Worm (Caenorhabditis elegans): ENCODE data around the gene pcyt-2.2.

Gene pcyt-2.2

DNA sequence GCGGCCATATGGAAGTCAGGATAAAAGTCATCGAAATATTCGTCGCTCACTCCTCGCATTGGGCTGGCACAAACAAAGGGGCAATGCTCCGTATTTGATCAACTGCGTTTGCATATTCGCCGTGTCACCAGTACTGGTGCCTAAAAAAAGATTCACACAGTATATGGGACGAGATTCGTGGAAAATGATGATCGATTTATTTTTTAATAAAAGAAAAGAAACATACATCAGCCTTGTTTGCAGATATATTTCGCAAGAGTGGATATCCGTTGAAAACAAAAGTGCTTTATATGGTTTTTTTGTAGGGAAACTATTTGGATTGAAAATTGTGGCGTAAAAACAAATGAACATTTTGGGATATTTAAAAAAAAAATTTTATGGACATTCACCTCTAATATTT is 13.6 kb downstream of the pcyt-2.2 start, which contains the start of gene latd-1:
Gene latd-1 (minus strand): TSS at position 101 of the 400 bp plus-strand sequence.
- TF ChIP-seq mep-1 (tag; optimal IDR thresholded peaks at IDR 0.05) (no peak), ces-1 (GFP tag; optimal IDR thresholded peaks at IDR 0.05) (no peak), ceh-43 (GFP tag; optimal IDR thresholded peaks at IDR 0.05) (no peak), unc-62 (GFP tag; optimal IDR thresholded peaks at IDR 0.05) (no peak), nhr-12 (tag; optimal IDR thresholded peaks at IDR 0.05) (no peak), nhr-2 (tag; optimal IDR thresholded peaks at IDR 0.05) (no peak), drap-1 (GFP tag; optimal IDR thresholded peaks at IDR 0.05) (no peak), blmp-1 (tag; optimal IDR thresholded peaks at IDR 0.05) (no peak), sem-2 (GFP tag; optimal IDR thresholded peaks at IDR 0.05) (no peak), ztf-11 (tag; optimal IDR thresholded peaks at IDR 0.05) (no peak), tbx-8 (GFP tag; optimal IDR thresholded peaks at IDR 0.05) (no peak), snpc-4 (tag; optimal IDR thresholded peaks at IDR 0.05) (no peak), M03D4.4 (tag; optimal IDR thresholded peaks at IDR 0.05) (no peak), bed-3 (GFP tag; optimal IDR thresholded peaks at IDR 0.05) (no peak), lin-32 (GFP tag; optimal IDR thresholded peaks at IDR 0.05) (no peak), pha-4 (tag; optimal IDR thresholded peaks at IDR 0.05) (no peak), elt-1 (tag; optimal IDR thresholded peaks at IDR 0.05; ENCODE audit: borderline replicate concordance, insufficient read depth) (no peak), ceh-83 (GFP tag; optimal IDR thresholded peaks at IDR 0.05) (no peak)

DNA sequence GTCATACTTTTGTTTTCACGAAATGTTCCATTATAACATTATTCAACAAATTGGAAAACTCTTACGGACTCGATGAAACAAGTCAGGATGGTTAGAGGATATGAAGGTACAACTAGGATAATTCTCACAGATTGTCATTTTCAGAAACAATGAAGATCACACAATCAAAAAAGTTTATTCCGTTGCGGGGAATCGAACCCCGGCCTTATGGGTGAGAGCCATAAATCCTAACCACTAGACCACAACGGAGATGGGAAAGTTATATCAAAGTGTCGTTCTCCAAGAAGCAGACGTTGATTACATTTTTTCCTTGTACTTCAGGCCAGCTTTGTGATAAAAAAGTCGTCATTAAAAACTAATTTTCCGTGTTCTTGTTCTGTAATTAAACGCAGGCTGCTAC is 14.0 kb downstream of the pcyt-2.2 start:
- no peak for TF ChIP-seq unc-120 (tag; optimal IDR thresholded peaks at IDR 0.05; ENCODE audit: poor library complexity, severe bottlenecking)
- no peak for TF ChIP-seq sptf-1 (tag; optimal IDR thresholded peaks at IDR 0.05)
- TF ChIP-seq unc-62 (GFP tag; optimal IDR thresholded peaks at IDR 0.05): no peak
- no peak for TF ChIP-seq lsy-2 (tag; optimal IDR thresholded peaks at IDR 0.05)
- no peak for TF ChIP-seq flh-1 (GFP tag; optimal IDR thresholded peaks at IDR 0.05)
- no peak for TF ChIP-seq lin-32 (GFP tag; optimal IDR thresholded peaks at IDR 0.05)
- TF ChIP-seq drap-1 (GFP tag; optimal IDR thresholded peaks at IDR 0.05): no peak
- TF ChIP-seq nhr-237 (tag; optimal IDR thresholded peaks at IDR 0.05): no peak
- no peak for TF ChIP-seq tbx-8 (GFP tag; optimal IDR thresholded peaks at IDR 0.05)
- no peak for TF ChIP-seq unc-39 (tag; optimal IDR thresholded peaks at IDR 0.05)
- no peak for TF ChIP-seq nhr-28 (tag; optimal IDR thresholded peaks at IDR 0.05)
- no peak for TF ChIP-seq mab-5 (tag; optimal IDR thresholded peaks at IDR 0.05)
- TF ChIP-seq lin-13 (tag; optimal IDR thresholded peaks at IDR 0.05): no peak
- TF ChIP-seq ces-1 (GFP tag; optimal IDR thresholded peaks at IDR 0.05): no peak

DNA sequence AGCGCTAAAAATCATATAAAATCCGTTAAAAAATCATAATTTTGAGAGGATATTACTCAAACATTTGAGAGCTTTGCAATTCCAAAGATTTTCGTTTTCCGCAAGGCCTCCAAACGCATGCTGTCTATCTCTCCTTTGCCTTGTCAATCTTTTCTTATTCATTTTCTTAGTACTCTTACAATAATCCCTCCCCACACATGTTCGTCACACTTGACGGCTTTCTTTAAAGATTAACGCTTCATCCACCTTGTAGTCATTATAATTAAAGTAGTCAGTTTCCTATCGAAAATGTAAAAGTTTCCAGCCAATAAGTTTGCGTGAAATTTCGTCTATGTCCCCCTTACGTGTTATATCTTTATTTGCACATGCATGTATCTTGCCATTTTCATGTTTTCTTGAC is 16.1 kb downstream of the pcyt-2.2 start:
- TF ChIP-seq ham-2 (GFP tag; optimal IDR thresholded peaks at IDR 0.05) (no peak), M03D4.4 (tag; optimal IDR thresholded peaks at IDR 0.05) (no peak), hlh-1 (tag; optimal IDR thresholded peaks at IDR 0.05) (no peak), mep-1 (tag; optimal IDR thresholded peaks at IDR 0.05) (no peak)

DNA sequence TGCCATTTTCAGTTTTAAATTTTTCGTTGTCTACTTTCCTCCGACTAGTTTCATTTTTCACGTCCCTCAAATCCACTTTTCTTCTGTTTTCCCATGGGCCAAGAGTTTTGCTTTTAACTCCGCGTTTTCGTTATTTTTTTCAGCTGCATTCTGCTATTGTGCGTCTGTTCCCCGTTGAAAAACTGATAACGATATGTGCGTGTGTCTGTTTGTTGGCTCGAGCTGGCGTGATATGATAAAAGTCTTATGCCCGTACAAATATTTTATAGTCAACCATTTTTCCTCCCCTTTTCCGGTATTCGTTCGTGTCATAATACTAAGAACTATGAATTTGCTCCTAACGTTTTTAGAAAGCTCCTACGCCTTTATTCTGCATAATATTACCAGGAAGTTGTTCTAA is 17.7 kb downstream of the pcyt-2.2 start:
- TF ChIP-seq zip-8 (tag; optimal IDR thresholded peaks at IDR 0.05): no peak
- no peak for TF ChIP-seq lin-13 (tag; optimal IDR thresholded peaks at IDR 0.05)
- TF ChIP-seq hlh-1 (tag; optimal IDR thresholded peaks at IDR 0.05): no peak
- TF ChIP-seq snpc-4 (tag; optimal IDR thresholded peaks at IDR 0.05): no peak
- TF ChIP-seq pha-4 (tag; optimal IDR thresholded peaks at IDR 0.05): no peak
- TF ChIP-seq unc-39 (tag; optimal IDR thresholded peaks at IDR 0.05): no peak
- no peak for TF ChIP-seq bed-3 (GFP tag; optimal IDR thresholded peaks at IDR 0.05)
- TF ChIP-seq unc-120 (tag; optimal IDR thresholded peaks at IDR 0.05; ENCODE audit: poor library complexity, severe bottlenecking): no peak
- no peak for TF ChIP-seq nhr-76 (tag; optimal IDR thresholded peaks at IDR 0.05)
- TF ChIP-seq tbx-8 (GFP tag; optimal IDR thresholded peaks at IDR 0.05): no peak
- no peak for TF ChIP-seq M03D4.4 (tag; optimal IDR thresholded peaks at IDR 0.05)
- no peak for TF ChIP-seq elt-3 (tag; optimal IDR thresholded peaks at IDR 0.05)
- no peak for TF ChIP-seq flh-1 (GFP tag; optimal IDR thresholded peaks at IDR 0.05)
- TF ChIP-seq ham-2 (GFP tag; optimal IDR thresholded peaks at IDR 0.05): no peak
- TF ChIP-seq cnd-1 (tag; optimal IDR thresholded peaks at IDR 0.05): no peak
- no peak for TF ChIP-seq sptf-1 (tag; optimal IDR thresholded peaks at IDR 0.05)
- no peak for TF ChIP-seq ces-1 (GFP tag; optimal IDR thresholded peaks at IDR 0.05)

DNA sequence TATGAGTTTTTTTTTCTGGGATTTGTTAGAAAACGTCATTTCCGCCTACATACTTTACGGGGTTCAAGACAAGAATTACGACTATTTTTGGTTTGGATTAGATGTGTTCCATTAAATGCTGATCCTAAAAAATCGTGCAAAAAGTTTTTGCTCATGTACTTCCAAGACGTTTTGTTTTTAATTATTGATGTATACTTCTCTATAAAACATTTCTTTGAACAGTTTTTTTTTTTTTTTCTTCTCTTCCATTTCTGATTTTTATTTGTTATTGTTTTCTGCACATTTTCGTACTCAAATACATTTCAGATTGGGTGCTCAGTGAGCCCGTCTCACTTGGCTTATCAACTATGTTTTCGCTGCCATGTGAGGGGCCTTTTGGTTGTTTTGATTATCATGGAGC is 18.9 kb downstream of the pcyt-2.2 start, which contains the start of gene C39D10.11:
Gene C39D10.11 (plus strand): TSS at position 301 of the 400 bp plus-strand sequence.
- TF ChIP-seq lin-13 (tag; optimal IDR thresholded peaks at IDR 0.05) (no peak), hlh-1 (tag; optimal IDR thresholded peaks at IDR 0.05) (no peak), ham-2 (GFP tag; optimal IDR thresholded peaks at IDR 0.05) (no peak), sptf-1 (tag; optimal IDR thresholded peaks at IDR 0.05) (no peak), snpc-4 (tag; optimal IDR thresholded peaks at IDR 0.05) (no peak), sem-2 (GFP tag; optimal IDR thresholded peaks at IDR 0.05) (no peak), M03D4.4 (tag; optimal IDR thresholded peaks at IDR 0.05) (no peak), elt-1 (tag; optimal IDR thresholded peaks at IDR 0.05; ENCODE audit: borderline replicate concordance, insufficient read depth) (no peak), mls-2 (tag; optimal IDR thresholded peaks at IDR 0.05) (no peak), flh-1 (GFP tag; optimal IDR thresholded peaks at IDR 0.05) (no peak)
